Worm (Caenorhabditis elegans) whole organism, L2 larva: ENCODE results near the gene lgc-55.

Experiments used
- C34F6.9 ChIP-seq: fragments of 150-350 bp; optimal IDR thresholded peaks from 2 replicates; lab custom pipeline; 2014; ENCODE audit warnings: missing biosample characterization, missing genetic modification characterization
- F13H6.1 ChIP-seq: sonication (generic microtip); optimal IDR thresholded peaks from 2 replicates; lab custom pipeline; 2016; ENCODE audit warnings: missing genetic modification characterization, missing compliant biosample characterization
- aly-2 ChIP-seq: fragments of 150-350 bp; optimal IDR thresholded peaks from 2 replicates; lab custom pipeline; 2014; ENCODE audit warnings: missing biosample characterization, missing genetic modification characterization
- fos-1 ChIP-seq: fragments of 150-350 bp; optimal IDR thresholded peaks from 2 replicates; lab custom pipeline; 2014; ENCODE audit warnings: missing biosample characterization, missing genetic modification characterization
- gmeb-1 ChIP-seq: fragments of 150-350 bp; optimal IDR thresholded peaks from 2 replicates; lab custom pipeline; 2014; ENCODE audit warnings: missing biosample characterization, missing genetic modification characterization
- lsy-2 ChIP-seq, 2 experiments: fragments of 150-350 bp in 1 of 2; sonication (generic microtip) in 1 of 2; optimal IDR thresholded peaks; 2 replicates each; lab custom pipeline; 2014 to 2017; ENCODE audit warnings: missing biosample characterization in 2 of 2, missing genetic modification characterization in 2 of 2
- nhr-129 ChIP-seq: fragments of 150-350 bp; optimal IDR thresholded peaks from 2 replicates; lab custom pipeline; 2014; ENCODE audit warnings: missing biosample characterization, missing genetic modification characterization
- nhr-25 ChIP-seq: fragments of 150-350 bp; sonication (generic microtip); optimal IDR thresholded peaks from 3 replicates; lab custom pipeline; 2014; ENCODE audit warnings: missing biosample characterization, missing genetic modification characterization
- nhr-6 ChIP-seq: fragments of 150-350 bp; optimal IDR thresholded peaks from 2 replicates; lab custom pipeline; 2014; ENCODE audit warnings: missing biosample characterization, missing genetic modification characterization

Gene lgc-55

ce11 chrV:20068389-20068788 lies 45.5 kb downstream of the lgc-55 start:
- TF ChIP-seq nhr-129 (peak; percentile 33), nhr-25 (tag; lab: Kevin White, UChicago) (no peak), lsy-2 (tag; optimal IDR thresholded peaks at IDR 0.05; lab: Kevin White, UChicago) (peak; percentile 39 to 58), nhr-6 (tag; lab: Kevin White, UChicago) (no peak), F13H6.1 (peak; percentile 19)

- TF ChIP-seq nhr-25 (tag; lab: Kevin White, UChicago) (no peak), fos-1 (peak; percentile 16), C34F6.9 (tag; lab: Kevin White, UChicago) (no peak), aly-2 (tag; lab: Kevin White, UChicago) (no peak), gmeb-1 (tag; lab: Kevin White, UChicago) (peak; percentile 27)
Observed at ce11 chrV:20074345-20074744, 51.5 kb downstream of the lgc-55 start.
